Fruit fly (Drosophila melanogaster): ENCODE measurements around the gene dpr2.

The dpr2 gene

DNA sequence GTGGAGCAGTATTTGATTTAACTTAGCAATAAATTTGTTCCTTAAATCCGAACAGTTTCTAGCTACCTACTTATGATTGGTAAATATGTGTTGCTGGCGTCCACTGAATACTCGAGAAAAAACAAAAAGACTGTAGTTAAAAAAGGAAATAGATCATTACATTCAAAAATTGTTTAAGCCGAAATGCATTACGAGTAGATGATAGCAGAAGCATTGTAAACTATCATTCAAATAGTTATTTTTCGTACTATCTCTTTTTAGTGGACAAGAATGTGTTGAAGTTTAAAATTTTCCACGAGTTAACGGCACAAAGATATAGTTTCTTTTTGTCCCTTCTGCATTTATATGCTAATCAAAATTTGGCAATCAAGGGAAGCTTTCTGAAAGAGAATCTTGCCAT is 75.1 kb downstream of the dpr2 start, which contains the start of gene CG14071:
TSS of gene CG14071 (minus strand) at position 101 of the 400 bp plus-strand sequence.
- TF ChIP-seq rgr (GFP tag; optimal IDR thresholded peaks at IDR 0.05) (no peak), sv (GFP tag; optimal IDR thresholded peaks at IDR 0.05) (no peak), lola (GFP tag; optimal IDR thresholded peaks at IDR 0.05) (no peak), HLH106 (tag; optimal IDR thresholded peaks at IDR 0.05) (no peak), Hr83 (GFP tag; optimal IDR thresholded peaks at IDR 0.05; ENCODE audit: poor library complexity, severe bottlenecking) (no peak), woc (GFP tag; optimal IDR thresholded peaks at IDR 0.05) (no peak), Hnf4 (GFP tag; optimal IDR thresholded peaks at IDR 0.05) (no peak), Dif (GFP tag; optimal IDR thresholded peaks at IDR 0.05; ENCODE audit: partially characterized antibody) (no peak)

- TF ChIP-seq Vsx2 (GFP tag; optimal IDR thresholded peaks at IDR 0.05; ENCODE audit: partially characterized antibody) = no peak
Measured at dm6 chr2L:10869867-10870266, 94.1 kb downstream of the dpr2 start, which contains the start of gene CG12517. TSS of gene CG12517 (plus strand) at chr2L:10870167.
